Worm (Caenorhabditis elegans) whole organism, early embryonic: ENCODE data around the gene T04G9.7.

Experiments used
- F13C5.2 ChIP-seq: sonication (generic microtip); optimal IDR thresholded peaks from 2 replicates; lab custom pipeline; 2017; ENCODE audit warnings: mild to moderate bottlenecking, missing genetic modification characterization, inconsistent platforms, missing compliant biosample characterization
- aly-1 ChIP-seq: sonication (generic microtip); optimal IDR thresholded peaks from 2 replicates; lab custom pipeline; 2016; ENCODE audit warnings: missing genetic modification characterization, missing compliant biosample characterization
- ama-1 ChIP-seq: fragments of 150-350 bp; optimal IDR thresholded peaks from 2 replicates; lab custom pipeline; 2014
- ceh-36 ChIP-seq: sonication (generic microtip); optimal IDR thresholded peaks from 2 replicates; lab custom pipeline; 2016; ENCODE audit warnings: missing genetic modification characterization, inconsistent platforms, missing compliant biosample characterization
- ets-7 ChIP-seq: sonication (generic microtip); optimal IDR thresholded peaks from 2 replicates; lab custom pipeline; 2016; ENCODE audit warnings: missing genotype, missing genetic modification characterization, missing compliant biosample characterization
- sea-1 ChIP-seq: fragments of 200-800 bp; sonication (Bioruptor generic); conservative IDR thresholded peaks from 2 replicates; pipeline ENCODE4 v1.3.6; 2022; ENCODE audit warnings: missing genetic modification characterization, missing compliant biosample characterization
- tbx-37 ChIP-seq: fragments of 200-800 bp; sonication (Bioruptor generic); conservative IDR thresholded peaks from 2 replicates; pipeline ENCODE4 v1.3.6; 2022; ENCODE audit warnings: missing genetic modification reagents, missing genetic modification characterization, missing compliant biosample characterization
- tra-4 ChIP-seq: sonication (generic microtip); optimal IDR thresholded peaks from 2 replicates; lab custom pipeline; 2017; ENCODE audit warnings: missing genetic modification characterization, missing compliant biosample characterization

ce11 chrX:748319-748718, 22.3 kb upstream of the T04G9.7 start:
- TF ChIP-seq tbx-37 (GFP tag; lab: Robert Waterston, UW) (no peak), tra-4 (tag; lab: Kevin White, UChicago) (no peak), ama-1 (lab: Kevin White, UChicago) (no peak), ceh-36 (tag; lab: Kevin White, UChicago) (no peak), aly-1 (tag; lab: Kevin White, UChicago) (no peak), ets-7 (tag; lab: Kevin White, UChicago) (no peak), sea-1 (GFP tag; lab: Robert Waterston, UW) (no peak), F13C5.2 (tag; lab: Kevin White, UChicago) (no peak)
